Fruit fly (Drosophila melanogaster) whole organism, wandering third instar larva: ENCODE results near the gene CG31872.

ENCODE experiments used
- CG32264 ChIP-seq: fragments of 200-800 bp; sonication (Bioruptor generic); optimal IDR thresholded peaks from 2 replicates; lab custom pipeline; 2016; ENCODE audit warnings: missing biosample characterization, missing genetic modification characterization
- CG9705 ChIP-seq: fragments of 200-800 bp; sonication (Bioruptor generic); optimal IDR thresholded peaks from 2 replicates; lab custom pipeline; 2018; ENCODE audit warnings: missing biosample characterization, mild to moderate bottlenecking, missing genetic modification characterization
- HLH106 ChIP-seq: fragments of 200-800 bp; optimal IDR thresholded peaks from 3 replicates; lab custom pipeline; 2019; ENCODE audit warnings: missing biosample characterization, mild to moderate bottlenecking, missing genetic modification characterization, moderate library complexity
- Hnf4 ChIP-seq: fragments of 200-800 bp; sonication (Bioruptor generic); optimal IDR thresholded peaks from 2 replicates; lab custom pipeline; 2016; ENCODE audit warnings: missing biosample characterization, mild to moderate bottlenecking, missing genetic modification characterization
- Hr78 ChIP-seq: fragments of >200 bp; optimal IDR thresholded peaks from 2 replicates; lab custom pipeline; 2017; ENCODE audit warnings: missing biosample characterization, missing genetic modification characterization
- Hr83 ChIP-seq: fragments of 200-300 bp; sonication (Bioruptor generic); optimal IDR thresholded peaks from 2 replicates; lab custom pipeline; 2016; ENCODE audit warnings: missing biosample characterization, mild to moderate bottlenecking, missing genetic modification characterization, moderate library complexity; ENCODE audit not compliant: poor library complexity, severe bottlenecking
- Jra ChIP-seq: sonication (Bioruptor generic); optimal IDR thresholded peaks from 2 replicates; lab custom pipeline; 2016; ENCODE audit warnings: missing biosample characterization, missing genetic modification characterization
- Mio ChIP-seq: sonication (Bioruptor generic); optimal IDR thresholded peaks from 2 replicates; lab custom pipeline; 2016; ENCODE audit warnings: missing biosample characterization, missing genetic modification characterization
- Myc ChIP-seq: fragments of >200 bp; optimal IDR thresholded peaks from 2 replicates; lab custom pipeline; 2017
- N ChIP-seq: fragments of >200 bp; optimal IDR thresholded peaks from 2 replicates; lab custom pipeline; 2018; ENCODE audit warnings: missing biosample characterization, missing external identifiers, missing genetic modification characterization
- OdsH ChIP-seq: fragments of 200-800 bp; sonication (Bioruptor generic); optimal IDR thresholded peaks from 2 replicates; lab custom pipeline; 2016; ENCODE audit warnings: missing biosample characterization, mild to moderate bottlenecking, missing genetic modification characterization
- Rel ChIP-seq, 2 experiments: fragments of 200-800 bp; sonication (Bioruptor generic) in 1 of 2; optimal IDR thresholded peaks; 2 replicates in 1 of 2; 3 replicates in 1 of 2; lab custom pipeline; 2016 to 2019; ENCODE audit warnings: mild to moderate bottlenecking in 2 of 2, missing biosample characterization in 2 of 2, missing genetic modification characterization in 2 of 2, moderate library complexity in 1 of 2
- Vsx2 ChIP-seq: fragments of 200-300, 225-300 bp; sonication (Bioruptor generic); optimal IDR thresholded peaks from 2 replicates; lab custom pipeline; 2018; ENCODE audit warnings: missing biosample characterization, missing genetic modification characterization; ENCODE audit not compliant: partially characterized antibody
- br ChIP-seq: fragments of 200-800 bp; sonication (Bioruptor generic); optimal IDR thresholded peaks from 2 replicates; lab custom pipeline; 2016; ENCODE audit warnings: missing biosample characterization, missing genetic modification characterization
- brk ChIP-seq: fragments of 200-800 bp; sonication (Bioruptor generic); optimal IDR thresholded peaks from 2 replicates; lab custom pipeline; 2016; ENCODE audit warnings: missing biosample characterization, mild to moderate bottlenecking, missing genetic modification characterization
- dl ChIP-seq, 2 experiments: fragments of 175-275, 200-275 bp in 1 of 2; fragments of 200-275 bp in 1 of 2; sonication (Bioruptor generic); optimal IDR thresholded peaks; lab custom pipeline; 2018; ENCODE audit warnings: mild to moderate bottlenecking in 2 of 2, missing biosample characterization in 2 of 2, missing genetic modification characterization in 2 of 2, moderate library complexity in 2 of 2; ENCODE audit not compliant: partially characterized antibody in 2 of 2, insufficient read depth in 1 of 2
- dsf ChIP-seq: sonication (Bioruptor generic); optimal IDR thresholded peaks from 2 replicates; lab custom pipeline; 2016; ENCODE audit warnings: missing biosample characterization, missing genetic modification characterization, borderline replicate concordance
- ey ChIP-seq: fragments of 200-800 bp; sonication (Bioruptor generic); optimal IDR thresholded peaks from 2 replicates; lab custom pipeline; 2016; ENCODE audit warnings: missing biosample characterization, missing genetic modification characterization
- foxo ChIP-seq, 2 experiments: fragments of 200-800 bp; sonication (Bioruptor generic); optimal IDR thresholded peaks; 2 replicates in 1 of 2; 3 replicates in 1 of 2; lab custom pipeline; 2016 to 2017; ENCODE audit warnings: missing biosample characterization in 2 of 2, missing genetic modification characterization in 2 of 2
- fru ChIP-seq: fragments of 200-800 bp; sonication (Bioruptor generic); optimal IDR thresholded peaks from 3 replicates; lab custom pipeline; 2016; ENCODE audit warnings: missing biosample characterization, mild to moderate bottlenecking, missing genetic modification characterization
- h ChIP-seq: fragments of 200-800 bp; sonication (Bioruptor generic); optimal IDR thresholded peaks from 3 replicates; lab custom pipeline; 2016; ENCODE audit warnings: missing biosample characterization, mild to moderate bottlenecking, missing genetic modification characterization
- jim ChIP-seq: fragments of 175-275, 200-325 bp; sonication (Bioruptor generic); optimal IDR thresholded peaks from 2 replicates; lab custom pipeline; 2016; ENCODE audit warnings: missing biosample characterization, mild to moderate bottlenecking, missing genetic modification characterization
- pan ChIP-seq: fragments of >200 bp; optimal IDR thresholded peaks from 2 replicates; lab custom pipeline; 2017
- psq ChIP-seq: fragments of 200-800 bp; sonication (Bioruptor generic); optimal IDR thresholded peaks from 3 replicates; lab custom pipeline; 2017; ENCODE audit warnings: missing biosample characterization, mild to moderate bottlenecking, missing genetic modification characterization, moderate library complexity
- rgr ChIP-seq: fragments of 200-800 bp; sonication (Bioruptor generic); optimal IDR thresholded peaks from 3 replicates; lab custom pipeline; 2016; ENCODE audit warnings: missing biosample characterization, mild to moderate bottlenecking, missing genetic modification characterization
- sage ChIP-seq: fragments of 200-800 bp; sonication (Bioruptor generic); optimal IDR thresholded peaks from 2 replicates; lab custom pipeline; 2016; ENCODE audit warnings: missing biosample characterization, mild to moderate bottlenecking, missing genetic modification characterization
- sv ChIP-seq: fragments of 200-800 bp; sonication (Bioruptor generic); optimal IDR thresholded peaks from 3 replicates; lab custom pipeline; 2016; ENCODE audit warnings: missing biosample characterization, missing genetic modification characterization
- tai ChIP-seq: sonication (Bioruptor generic); optimal IDR thresholded peaks from 2 replicates; lab custom pipeline; 2016; ENCODE audit warnings: missing biosample characterization, missing genetic modification characterization
- usp ChIP-seq: fragments of >200 bp; optimal IDR thresholded peaks from 2 replicates; lab custom pipeline; 2017; ENCODE audit warnings: missing biosample characterization, missing genetic modification characterization
- woc ChIP-seq: sonication (Bioruptor generic); optimal IDR thresholded peaks from 2 replicates; lab custom pipeline; 2016; ENCODE audit warnings: missing biosample characterization, mild to moderate bottlenecking, missing genetic modification characterization

The CG31872 gene

DNA sequence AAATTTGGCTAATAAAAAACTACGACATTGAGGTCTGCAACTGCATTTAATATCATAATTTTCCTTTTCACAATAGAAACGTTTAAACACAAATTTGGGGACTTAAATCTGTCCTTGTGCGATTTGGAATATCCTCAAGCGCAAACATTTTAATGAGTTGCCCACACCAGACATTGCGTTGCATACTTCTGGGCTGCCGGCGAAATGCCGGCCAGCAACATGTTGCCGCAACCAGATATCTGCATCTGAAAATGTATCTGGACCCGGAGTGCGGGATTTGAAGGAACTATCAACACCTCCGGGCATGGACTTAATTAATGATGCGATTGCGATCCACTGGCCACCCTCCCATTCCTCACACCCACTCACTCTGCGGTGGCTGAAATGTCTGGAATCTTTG is 14.8 kb downstream of the CG31872 start:
- TF ChIP-seq usp (GFP tag; lab: Kevin White, UChicago) (no peak), brk (GFP tag; lab: Kevin White, UChicago) (no peak)

dm6 chr2L:10657981-10658380 is 18.2 kb downstream of the CG31872 start, which contains the start of gene CG45690:
Gene CG45690, plus strand, starts transcription at chr2L:10658281.
- TF ChIP-seq Mio (GFP tag; lab: Kevin White, UChicago) (no peak), CG9705 (GFP tag; lab: Kevin White, UChicago) (no peak), Hr83 (GFP tag; lab: Kevin White, UChicago) (no peak), dl (GFP tag; optimal IDR thresholded peaks at IDR 0.05; lab: Kevin White, UChicago; ENCODE audit: insufficient read depth in 1 of 2, partially characterized antibody in 2 of 2) (no peak), sv (GFP tag; lab: Kevin White, UChicago) (no peak), pan (lab: Kevin White, UChicago) (no peak), foxo (GFP tag; optimal IDR thresholded peaks at IDR 0.05; lab: Kevin White, UChicago) (no peak), jim (GFP tag; lab: Kevin White, UChicago) (no peak), woc (no peak), fru (GFP tag; lab: Kevin White, UChicago) (no peak), sage (no peak)

DNA sequence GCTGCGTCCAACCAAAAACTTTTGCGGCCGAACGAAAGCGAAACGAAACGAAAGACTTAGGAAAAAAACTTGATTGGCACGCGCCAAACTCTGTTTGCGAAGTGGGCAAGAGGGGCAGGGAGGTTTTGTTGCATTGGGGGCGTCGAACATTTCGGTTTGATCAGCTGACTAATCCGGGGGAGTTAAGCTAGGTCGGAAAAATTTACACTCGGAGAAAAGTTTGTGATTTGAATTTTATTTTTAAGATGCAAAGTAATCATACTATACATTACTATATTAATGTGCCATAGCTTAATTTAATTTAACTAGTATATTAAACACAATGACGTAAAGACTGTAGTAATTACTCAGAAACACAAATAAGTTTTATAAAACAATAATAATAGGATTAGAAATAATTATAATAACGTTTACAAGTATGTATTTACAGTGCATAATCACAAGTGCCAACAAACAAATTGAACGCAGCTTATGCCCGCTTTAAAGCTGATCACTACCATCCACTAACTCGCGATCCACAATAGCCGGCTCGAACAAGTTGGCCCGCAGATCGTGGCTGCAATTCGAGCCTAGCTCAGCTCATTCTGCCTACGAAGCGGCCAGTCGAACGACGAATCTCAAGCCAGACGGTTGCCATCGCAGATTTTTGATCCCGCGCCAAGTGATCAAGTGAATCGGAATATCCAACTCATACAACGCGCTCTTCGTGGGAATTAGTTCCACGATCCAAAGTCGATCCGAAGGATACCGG is 21.9 kb downstream of the CG31872 start, which contains the start of gene CG31871:
CG31871 (plus strand) TSS at position 592 of the 751 bp plus-strand sequence.
- TF ChIP-seq h (GFP tag; lab: Kevin White, UChicago) (peak; percentile 69), Rel (GFP tag; optimal IDR thresholded peaks at IDR 0.05; lab: Kevin White, UChicago) (no peak), Rel (tag; optimal IDR thresholded peaks at IDR 0.05; lab: Kevin White, UChicago) (no peak), foxo (GFP tag; optimal IDR thresholded peaks at IDR 0.05; lab: Kevin White, UChicago) (peak in 1 of 2 experiments; percentile 35), rgr (GFP tag; lab: Kevin White, UChicago) (peak; percentile 38), psq (GFP tag; lab: Kevin White, UChicago) (peak; percentile 20), CG9705 (GFP tag; lab: Kevin White, UChicago) (no peak), usp (GFP tag; lab: Kevin White, UChicago) (no peak)

DNA sequence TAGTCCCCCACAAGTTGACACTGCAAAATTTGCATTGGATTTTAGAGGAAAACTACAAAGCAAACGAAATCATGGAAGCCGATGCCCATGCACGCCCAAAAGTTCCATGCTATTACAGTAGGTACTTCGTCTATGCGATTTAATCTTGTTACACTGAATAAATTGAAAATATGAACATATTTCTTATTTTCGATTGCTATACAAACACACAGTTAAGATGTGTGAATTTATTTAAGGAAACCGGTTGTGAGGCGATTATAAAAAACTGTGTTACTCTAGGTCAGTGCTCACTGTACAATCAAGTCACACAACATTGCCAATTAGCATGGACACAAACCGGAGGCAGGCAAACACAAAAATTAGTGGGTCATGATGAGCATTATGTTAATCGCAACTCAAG is 25.9 kb downstream of the CG31872 start:
- TF ChIP-seq fru (GFP tag; lab: Kevin White, UChicago) = peak; percentile 22
- peak; percentile 70 for TF ChIP-seq sv (GFP tag; lab: Kevin White, UChicago)
- TF ChIP-seq sage = no peak
- TF ChIP-seq Rel (GFP tag; optimal IDR thresholded peaks at IDR 0.05; lab: Kevin White, UChicago) = no peak
- no peak for TF ChIP-seq Rel (tag; optimal IDR thresholded peaks at IDR 0.05; lab: Kevin White, UChicago)
- peak; percentile 45 for TF ChIP-seq h (GFP tag; lab: Kevin White, UChicago)
- peak; percentile 16 for TF ChIP-seq Hnf4 (GFP tag; lab: Kevin White, UChicago)
- TF ChIP-seq brk (GFP tag; lab: Kevin White, UChicago) = no peak
- peak; percentile 19 for TF ChIP-seq OdsH
- TF ChIP-seq N (GFP tag; lab: Kevin White, UChicago) = no peak
- TF ChIP-seq Hr78 (GFP tag; lab: Kevin White, UChicago) = no peak
- TF ChIP-seq br = peak; percentile 12
- TF ChIP-seq Jra (GFP tag; lab: Kevin White, UChicago) = no peak
- peak; percentile 54 for TF ChIP-seq rgr (GFP tag; lab: Kevin White, UChicago)
- peak in 1 of 2 experiments; percentile 50 for TF ChIP-seq foxo (GFP tag; optimal IDR thresholded peaks at IDR 0.05; lab: Kevin White, UChicago)
- no peak for TF ChIP-seq tai (GFP tag; lab: Kevin White, UChicago)
- no peak for TF ChIP-seq jim (GFP tag; lab: Kevin White, UChicago)
- TF ChIP-seq psq (GFP tag; lab: Kevin White, UChicago) = no peak
- TF ChIP-seq dsf (GFP tag; lab: Kevin White, UChicago) = no peak
- TF ChIP-seq CG32264 = no peak
- no peak for TF ChIP-seq Vsx2 (GFP tag; lab: Kevin White, UChicago)
- TF ChIP-seq Myc = no peak
- peak; percentile 56 for TF ChIP-seq ey
- TF ChIP-seq HLH106 = peak; percentile 33
- TF ChIP-seq, all 38 proteins: peak for 10
